Fruit fly (Drosophila melanogaster) whole organism, prepupa: ENCODE results near the gene fry.

Source experiments
- CG10669 ChIP-seq: fragments of 200-800 bp; sonication (Bioruptor generic); optimal IDR thresholded peaks from 3 replicates; lab custom pipeline; 2018; ENCODE audit warnings: missing biosample characterization, mild to moderate bottlenecking, missing genetic modification characterization, moderate library complexity
- CG11294 ChIP-seq: fragments of 200-800 bp; sonication (Bioruptor generic); IDR thresholded peaks from 2 replicates; pipeline ENCODE4 v1.3.6; 2022; ENCODE audit warnings: missing biosample characterization, missing genetic modification characterization
- CG15336 ChIP-seq: fragments of 200-800 bp; sonication (Bioruptor generic); IDR thresholded peaks from 2 replicates; pipeline ENCODE4 v1.3.6; 2022; ENCODE audit warnings: missing biosample characterization, missing genetic modification characterization
- CG1621 ChIP-seq: fragments of 200-800 bp; sonication (Bioruptor generic); optimal IDR thresholded peaks from 3 replicates; lab custom pipeline; 2018; ENCODE audit warnings: missing biosample characterization, mild to moderate bottlenecking, missing genetic modification characterization
- CG16779 ChIP-seq: fragments of 200-800 bp; sonication (Bioruptor generic); optimal IDR thresholded peaks from 3 replicates; lab custom pipeline; 2017; ENCODE audit warnings: missing biosample characterization, mild to moderate bottlenecking, missing genetic modification characterization
- CG3032 ChIP-seq: fragments of 200-800 bp; optimal IDR thresholded peaks from 2 replicates; lab custom pipeline; 2019; ENCODE audit warnings: missing biosample characterization, mild to moderate bottlenecking, missing genetic modification characterization, moderate library complexity
- CG31627 ChIP-seq: fragments of 200-800 bp; sonication (Bioruptor generic); optimal IDR thresholded peaks from 3 replicates; lab custom pipeline; 2016; ENCODE audit warnings: missing biosample characterization, missing genetic modification characterization
- CG34406 ChIP-seq: fragments of 200-800 bp; sonication (Bioruptor generic); optimal IDR thresholded peaks from 3 replicates; lab custom pipeline; 2016; ENCODE audit warnings: missing biosample characterization, missing genetic modification characterization
- CG3919 ChIP-seq: fragments of 200-800 bp; sonication (Bioruptor generic); optimal IDR thresholded peaks from 3 replicates; lab custom pipeline; 2016; ENCODE audit warnings: missing biosample characterization, missing genetic modification characterization
- CG6163 ChIP-seq: fragments of 200-800 bp; sonication (Bioruptor generic); IDR thresholded peaks from 3 replicates; pipeline ENCODE4 v1.3.6; 2022; ENCODE audit warnings: missing biosample characterization, missing genetic modification characterization
- CG6276 ChIP-seq: fragments of 200-800 bp; sonication (Bioruptor generic); optimal IDR thresholded peaks from 2 replicates; lab custom pipeline; 2017; ENCODE audit warnings: missing biosample characterization, mild to moderate bottlenecking, missing genetic modification characterization
- CG6792 ChIP-seq: fragments of 200-800 bp; sonication (Bioruptor generic); optimal IDR thresholded peaks from 3 replicates; lab custom pipeline; 2016; ENCODE audit warnings: missing biosample characterization, missing genetic modification characterization
- CG6808 ChIP-seq: fragments of 200-800 bp; sonication (Bioruptor generic); optimal IDR thresholded peaks from 3 replicates; lab custom pipeline; 2017; ENCODE audit warnings: missing biosample characterization, missing genetic modification characterization, mild to moderate bottlenecking, moderate library complexity, missing genetic modification reagents
- CG6854 ChIP-seq: fragments of 200-800 bp; sonication (Bioruptor generic); optimal IDR thresholded peaks from 2 replicates; lab custom pipeline; 2017; ENCODE audit warnings: missing biosample characterization, mild to moderate bottlenecking, missing genetic modification characterization
- CG7368 ChIP-seq: fragments of 200-800 bp; sonication (Bioruptor generic); optimal IDR thresholded peaks from 3 replicates; lab custom pipeline; 2016; ENCODE audit warnings: missing biosample characterization, missing genetic modification characterization
- CG8119 ChIP-seq: fragments of 200-800 bp; sonication (Bioruptor generic); IDR thresholded peaks from 3 replicates; pipeline ENCODE4 v1.3.6; 2022; ENCODE audit warnings: missing biosample characterization, missing genetic modification characterization
- Eip75B ChIP-seq: fragments of 200-800 bp; sonication (Bioruptor generic); optimal IDR thresholded peaks from 3 replicates; lab custom pipeline; 2016; ENCODE audit warnings: missing biosample characterization, missing genetic modification characterization
- Eip78C ChIP-seq: fragments of 200-800 bp; sonication (Bioruptor generic); peaks from one replicate; lab custom pipeline; 2016; ENCODE audit warnings: missing biosample characterization, missing genetic modification characterization
- Ets96B ChIP-seq: fragments of 200-800 bp; optimal IDR thresholded peaks from 2 replicates; lab custom pipeline; 2019; ENCODE audit warnings: missing biosample characterization, mild to moderate bottlenecking, missing genetic modification characterization, moderate library complexity
- Hr4 ChIP-seq: fragments of 200-800 bp; sonication (Bioruptor generic); optimal IDR thresholded peaks from 3 replicates; lab custom pipeline; 2016; ENCODE audit warnings: missing biosample characterization, missing genetic modification characterization
- Lpt ChIP-seq: fragments of 200-800 bp; sonication (Bioruptor generic); optimal IDR thresholded peaks from 3 replicates; lab custom pipeline; 2016; ENCODE audit warnings: missing biosample characterization, missing genetic modification characterization
- OdsH ChIP-seq: fragments of 200-800 bp; sonication (Bioruptor generic); optimal IDR thresholded peaks from 3 replicates; lab custom pipeline; 2016; ENCODE audit warnings: missing biosample characterization, missing genetic modification characterization
- Sox14 ChIP-seq: fragments of 200-800 bp; sonication (Bioruptor generic); optimal IDR thresholded peaks from 3 replicates; lab custom pipeline; 2016; ENCODE audit warnings: missing biosample characterization, missing genetic modification characterization
- Sox15 ChIP-seq: fragments of 200-800 bp; sonication (Bioruptor generic); optimal IDR thresholded peaks from 3 replicates; lab custom pipeline; 2016; ENCODE audit warnings: missing biosample characterization, missing genetic modification characterization
- achi ChIP-seq: fragments of 200-800 bp; sonication (Bioruptor generic); optimal IDR thresholded peaks from 3 replicates; lab custom pipeline; 2016; ENCODE audit warnings: missing biosample characterization, missing genetic modification characterization
- eg ChIP-seq: fragments of 200-800 bp; sonication (Bioruptor generic); IDR thresholded peaks from 3 replicates; pipeline ENCODE4 v1.3.6; 2022; ENCODE audit warnings: missing biosample characterization, missing genetic modification characterization
- esn ChIP-seq: fragments of 200-800 bp; sonication (Bioruptor generic); optimal IDR thresholded peaks from 2 replicates; lab custom pipeline; 2016; ENCODE audit warnings: missing biosample characterization, mild to moderate bottlenecking, missing genetic modification characterization, moderate library complexity
- fkh ChIP-seq: fragments of 200-800 bp; sonication (Bioruptor generic); optimal IDR thresholded peaks from 3 replicates; lab custom pipeline; 2017; ENCODE audit warnings: missing biosample characterization, mild to moderate bottlenecking, missing genetic modification characterization, moderate library complexity
- lz ChIP-seq: fragments of 200-800 bp; sonication (Bioruptor generic); optimal IDR thresholded peaks from 3 replicates; lab custom pipeline; 2016; ENCODE audit warnings: missing biosample characterization, missing genetic modification characterization
- pdm3 ChIP-seq: fragments of 200-800 bp; sonication (Bioruptor generic); optimal IDR thresholded peaks from 3 replicates; lab custom pipeline; 2016; ENCODE audit warnings: missing biosample characterization, missing genetic modification characterization
- ss ChIP-seq, 2 experiments: fragments of 200-800 bp; sonication (Bioruptor generic); optimal IDR thresholded peaks; 2 replicates in 1 of 2; 3 replicates in 1 of 2; lab custom pipeline; 2017 to 2018; ENCODE audit warnings: mild to moderate bottlenecking in 2 of 2, missing biosample characterization in 2 of 2, missing genetic modification characterization in 2 of 2, moderate library complexity in 1 of 2
- svp ChIP-seq: fragments of 200-800 bp; sonication (Bioruptor generic); peaks from one replicate; lab custom pipeline; 2016; ENCODE audit warnings: missing biosample characterization, missing genetic modification characterization
- topi ChIP-seq: fragments of 200-800 bp; sonication (Bioruptor generic); optimal IDR thresholded peaks from 3 replicates; lab custom pipeline; 2016; ENCODE audit warnings: missing biosample characterization, missing genetic modification characterization
- vri ChIP-seq: fragments of 200-800 bp; sonication (Bioruptor generic); optimal IDR thresholded peaks from 3 replicates; lab custom pipeline; 2016; ENCODE audit warnings: missing biosample characterization, mild to moderate bottlenecking, missing genetic modification characterization

fry gene

DNA sequence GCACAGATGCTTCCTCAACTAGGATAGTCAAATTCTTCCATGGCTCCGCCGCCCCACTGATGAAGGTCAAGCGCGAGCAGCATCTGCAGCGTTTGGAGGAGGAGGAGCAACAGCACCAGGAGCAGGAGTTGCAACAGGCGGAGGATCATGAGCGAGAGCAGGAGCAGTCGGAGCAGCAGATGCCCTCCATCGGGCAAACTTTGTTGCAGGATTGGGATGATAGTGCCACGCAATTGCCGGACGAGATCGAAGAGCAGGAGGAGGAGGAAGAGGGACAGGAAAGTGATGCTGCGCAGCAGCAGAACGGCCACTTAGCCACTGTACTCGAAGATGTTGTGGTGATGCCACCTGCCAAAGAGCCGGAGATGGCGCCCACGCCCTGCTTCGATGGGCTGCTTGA is 26.7 kb upstream of the fry start:
- TF ChIP-seq Eip78C (GFP tag; lab: Kevin White, UChicago) (no peak), Eip75B (GFP tag; lab: Kevin White, UChicago) (no peak), lz (GFP tag; lab: Kevin White, UChicago) (no peak), CG34406 (GFP tag; lab: Kevin White, UChicago) (no peak), CG6854 (GFP tag; lab: Kevin White, UChicago) (no peak), ss (GFP tag; optimal IDR thresholded peaks at IDR 0.05; lab: Kevin White, UChicago) (no peak), CG3919 (GFP tag; lab: Kevin White, UChicago) (no peak), CG11294 (no peak), CG10669 (no peak), topi (GFP tag; lab: Kevin White, UChicago) (no peak), CG31627 (GFP tag; lab: Kevin White, UChicago) (no peak), esn (GFP tag; lab: Kevin White, UChicago) (no peak), fkh (GFP tag; lab: Kevin White, UChicago) (no peak), OdsH (no peak), Hr4 (GFP tag; lab: Kevin White, UChicago) (no peak), CG1621 (no peak)

DNA sequence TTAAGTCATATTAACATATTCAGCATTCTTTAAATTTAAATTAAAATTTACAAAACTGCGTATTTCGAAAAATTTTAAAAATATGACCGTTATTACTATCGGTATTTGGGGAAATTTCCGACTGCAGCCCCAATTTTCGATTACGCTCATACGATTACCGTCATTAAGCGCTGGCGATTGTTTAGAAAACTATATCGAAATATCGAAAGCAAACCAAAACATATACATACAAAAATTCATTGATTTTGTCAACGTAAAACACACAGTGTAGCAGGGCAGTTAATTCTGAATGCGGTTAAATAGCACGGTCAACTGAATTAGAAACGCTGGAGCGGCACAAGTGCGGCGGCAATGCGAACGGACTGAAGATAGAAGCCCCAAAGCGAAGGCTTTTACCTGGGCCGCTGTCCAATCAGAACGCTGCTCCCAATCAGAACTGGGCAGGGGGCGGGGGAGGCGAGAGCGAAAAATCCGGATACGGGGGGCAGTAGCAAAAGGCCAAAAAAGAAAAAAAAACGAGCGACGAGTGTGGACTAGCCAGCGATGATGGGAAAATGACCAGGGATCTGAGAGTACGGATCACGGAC is 25.4 kb upstream of the fry start, which contains the start of gene CG16711:
Gene CG16711, plus strand, starts transcription at position 170 of the 587 bp plus-strand sequence.
- TF ChIP-seq CG16779 (tag; lab: Kevin White, UChicago) = no peak
- TF ChIP-seq esn (GFP tag; lab: Kevin White, UChicago) = peak; percentile 9
- no peak for TF ChIP-seq CG6792 (GFP tag; lab: Kevin White, UChicago)
- TF ChIP-seq CG1621 = peak; percentile 85
- TF ChIP-seq vri = no peak
- no peak for TF ChIP-seq Sox15 (GFP tag; lab: Kevin White, UChicago)
- peak; percentile 63 for TF ChIP-seq svp (GFP tag; lab: Kevin White, UChicago)
- 0 out of 3 replicates have a peak, but pooled peaks have one; percentile 28 for TF ChIP-seq eg (GFP tag; lab: Robert Waterston, UW)

DNA sequence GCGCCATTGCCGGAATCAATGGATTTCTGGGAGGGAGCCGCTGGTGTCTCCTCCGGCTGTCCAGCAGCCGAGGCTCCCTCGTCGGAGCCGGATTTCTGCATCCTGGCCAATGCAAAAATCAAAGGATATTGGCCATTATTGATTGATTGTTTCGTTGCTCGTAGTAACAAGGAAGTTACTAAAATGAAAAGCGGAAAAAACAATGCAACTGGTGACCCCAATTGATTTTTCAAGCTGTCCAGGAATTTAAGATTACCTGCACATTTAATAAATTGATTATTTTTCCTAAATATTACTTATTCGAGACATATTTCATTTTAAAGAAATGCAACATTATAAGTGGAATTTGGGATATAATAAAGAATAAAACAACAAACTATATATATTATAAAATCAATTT is 24.6 kb upstream of the fry start, which contains the start of gene CG6761:
Gene CG6761, minus strand, starts transcription at position 101 of the 400 bp plus-strand sequence.
- TF ChIP-seq fkh (GFP tag; lab: Kevin White, UChicago) = no peak
- no peak for TF ChIP-seq pdm3 (GFP tag; lab: Kevin White, UChicago)
- TF ChIP-seq vri = no peak
- no peak for TF ChIP-seq topi (GFP tag; lab: Kevin White, UChicago)
- TF ChIP-seq achi (GFP tag; lab: Kevin White, UChicago) = no peak

DNA sequence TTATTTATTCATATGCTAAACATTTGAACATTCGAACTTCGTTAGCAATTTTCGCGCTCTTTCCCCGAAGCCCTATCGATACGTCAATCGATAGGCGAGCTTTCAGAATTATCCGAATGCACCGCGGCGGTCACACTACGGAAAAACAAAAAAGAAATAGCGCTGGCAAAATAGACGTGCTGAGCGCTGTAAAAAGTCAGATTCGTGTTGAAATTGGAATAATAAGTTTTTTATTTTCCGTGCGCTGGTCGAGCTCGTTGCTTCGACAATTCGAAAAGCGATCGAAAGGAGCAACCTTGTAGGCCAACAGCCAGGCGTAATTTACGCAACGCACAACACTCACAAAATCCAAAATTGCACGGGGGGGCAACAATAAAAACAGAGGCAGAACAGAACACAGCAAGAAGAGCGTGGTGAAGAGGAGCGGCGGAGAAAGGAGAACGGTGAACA is 19.3 kb upstream of the fry start, which contains the start of gene Ubc4:
Gene Ubc4, plus strand, starts transcription at position 144 of the 450 bp plus-strand sequence.
- peak; percentile 14 for TF ChIP-seq CG31627 (GFP tag; lab: Kevin White, UChicago)
- no peak for TF ChIP-seq Lpt (GFP tag; lab: Kevin White, UChicago)
- peak; percentile 36; the same call in 1 of the 3 replicates for TF ChIP-seq CG8119 (GFP tag; lab: Robert Waterston, UW)
- peak; percentile 2 for TF ChIP-seq lz (GFP tag; lab: Kevin White, UChicago)
- peak; percentile 39 for TF ChIP-seq CG6854 (GFP tag; lab: Kevin White, UChicago)
- TF ChIP-seq CG6163 (GFP tag; lab: Robert Waterston, UW) = 0 out of 3 replicates have a peak, but pooled peaks have one; percentile 39
- TF ChIP-seq CG1621 = peak; percentile 49
- TF ChIP-seq CG7368 (GFP tag; lab: Kevin White, UChicago) = peak; percentile 21
- peak; percentile 31; the same call in 1 of the 2 replicates for TF ChIP-seq CG15336
- TF ChIP-seq Eip78C (GFP tag; lab: Kevin White, UChicago) = no peak
- no peak for TF ChIP-seq CG6808 (GFP tag; lab: Kevin White, UChicago)
- peak; percentile 7 for TF ChIP-seq Ets96B
- TF ChIP-seq svp (GFP tag; lab: Kevin White, UChicago) = peak; percentile 72
- TF ChIP-seq CG6276 = no peak
- peak; percentile 52 for TF ChIP-seq esn (GFP tag; lab: Kevin White, UChicago)
- TF ChIP-seq Sox14 = peak; percentile 70
- TF ChIP-seq CG3032 (tag; lab: Kevin White, UChicago) = peak; percentile 34
